Worm (Caenorhabditis elegans): Measurements from ENCODE around the gene ant-1.4.

Gene ant-1.4

ce11 chrIV:8428492-8428891, 31.6 kb downstream of the ant-1.4 start (continued):
- TF ChIP-seq F49E8.2 (tag; optimal IDR thresholded peaks at IDR 0.05; ENCODE audit: borderline replicate concordance) (peak; percentile 96), sdz-12 (GFP tag; optimal IDR thresholded peaks at IDR 0.05) (no peak), aha-1 (tag) (peak; percentile 73), arid-1 (GFP tag; conservative IDR thresholded peaks at IDR 0.05) (peak; percentile 88), nhr-28 (tag; optimal IDR thresholded peaks at IDR 0.05) (peak; percentile 88), dmd-6 (GFP tag; IDR thresholded peaks at IDR 0.05) (peak; percentile 83), zip-11 (GFP tag; IDR thresholded peaks at IDR 0.05) (no peak), daf-8 (GFP tag; IDR thresholded peaks at IDR 0.05) (no peak), aly-2 (tag; optimal IDR thresholded peaks at IDR 0.05) (no peak), snpc-1.2 (GFP tag; IDR thresholded peaks at IDR 0.05) (peak; percentile 95), mxl-3 (GFP tag; optimal IDR thresholded peaks at IDR 0.05) (peak; percentile 82), ceh-82 (tag; optimal IDR thresholded peaks at IDR 0.05) (no peak), mes-2 (tag; optimal IDR thresholded peaks at IDR 0.05; ENCODE audit: poor library complexity, severe bottlenecking) (peak; percentile 87), mdl-1 (tag; optimal IDR thresholded peaks at IDR 0.05) (peak; percentile 11 to 25), rbr-2 (tag; optimal IDR thresholded peaks at IDR 0.05) (peak; percentile 85), vab-7 (GFP tag; IDR thresholded peaks at IDR 0.05) (peak; percentile 52; the same call in 1 of the 2 replicates), lin-13 (GFP tag; optimal IDR thresholded peaks at IDR 0.05) (peak; percentile 78), hmg-1.1 (GFP tag; IDR thresholded peaks at IDR 0.05) (peak; percentile 89), dmd-8 (GFP tag; IDR thresholded peaks at IDR 0.05) (0 out of 2 replicates have a peak, but pooled peaks have one; percentile 28), lim-7 (GFP tag; IDR thresholded peaks at IDR 0.05) (peak; percentile 68), lin-38 (GFP tag; IDR thresholded peaks at IDR 0.05) (peak; percentile 81), dve-1 (tag; optimal IDR thresholded peaks at IDR 0.05; ENCODE audit: insufficient read depth) (peak; percentile 79), hif-1 (tag; optimal IDR thresholded peaks at IDR 0.05) (peak; percentile 26 to 60), madf-9 (GFP tag; conservative IDR thresholded peaks at IDR 0.05) (no peak; the same call in 1 of the 2 replicates), pqm-1 (tag; optimal IDR thresholded peaks at IDR 0.05) (peak; percentile 34), nhr-77 (tag; optimal IDR thresholded peaks at IDR 0.05) (peak; percentile 47), hlh-11 (tag; optimal IDR thresholded peaks at IDR 0.05) (peak; percentile 92), fkh-10 (GFP tag; optimal IDR thresholded peaks at IDR 0.05) (peak; percentile 17), snpc-4 (tag; optimal IDR thresholded peaks at IDR 0.05) (peak; percentile 94), ceh-62 (tag; optimal IDR thresholded peaks at IDR 0.05) (no peak), nhr-11 (tag; optimal IDR thresholded peaks at IDR 0.05) (peak; percentile 69), nhr-102 (tag; optimal IDR thresholded peaks at IDR 0.05) (peak; percentile 91), T20F7.1 (GFP tag; optimal IDR thresholded peaks at IDR 0.05) (peak; percentile 9), Y5F2A.4 (GFP tag; optimal IDR thresholded peaks at IDR 0.05) (no peak), spr-3 (GFP tag; optimal IDR thresholded peaks at IDR 0.05) (peak; percentile 73), nhr-10 (tag; optimal IDR thresholded peaks at IDR 0.05) (peak; percentile 38), set-16 (GFP tag; IDR thresholded peaks at IDR 0.05) (no peak), daf-12 (tag; optimal IDR thresholded peaks at IDR 0.05) (no peak), ceh-44 (GFP tag; IDR thresholded peaks at IDR 0.05) (peak; percentile 100), egl-43 (GFP tag; IDR thresholded peaks at IDR 0.05) (no peak; the same call in 1 of the 2 replicates), pha-4 (GFP tag; IDR thresholded peaks at IDR 0.05) (peak; percentile 78), pha-4 (tag; optimal IDR thresholded peaks at IDR 0.05) (no peak), lsy-2 (tag; optimal IDR thresholded peaks at IDR 0.05) (peak; percentile 46 to 88), Y75B8A.6 (GFP tag; IDR thresholded peaks at IDR 0.05) (peak; percentile 62; the same call in 1 of the 2 replicates), unc-130 (GFP tag; optimal IDR thresholded peaks at IDR 0.05) (peak; percentile 90), F10B5.3 (tag; optimal IDR thresholded peaks at IDR 0.05) (peak; percentile 86)
